Fruit fly (Drosophila melanogaster) whole organism, embryonic: Measurements from ENCODE around the gene CG11980.
A peak's percentile ranks its signal among the peaks of the same experiment; 100 is the strongest.

ENCODE experiments used
- Ada2b ChIP-seq: fragments of 200-800 bp; sonication (Bioruptor generic); IDR thresholded peaks from 2 replicates; pipeline ENCODE4 v1.3.6; 2022; ENCODE audit warnings: missing biosample characterization, missing genetic modification characterization
- Antp ChIP-seq: fragments of 200-800 bp; sonication (Bioruptor generic); optimal IDR thresholded peaks from 3 replicates; lab custom pipeline; 2016; ENCODE audit warnings: missing biosample characterization, missing genetic modification characterization
- Atf6 ChIP-seq: fragments of 200-800 bp; sonication (Bioruptor generic); IDR thresholded peaks from 2 replicates; pipeline ENCODE4 v1.3.6; 2022; ENCODE audit warnings: missing biosample characterization, missing genetic modification characterization
- Bteb2 ChIP-seq: fragments of 200-800 bp; sonication (Bioruptor generic); optimal IDR thresholded peaks from 2 replicates; lab custom pipeline; 2016; ENCODE audit warnings: missing biosample characterization, missing genetic modification characterization
- CG10654 ChIP-seq: fragments of 200-800 bp; sonication (Bioruptor generic); optimal IDR thresholded peaks from 2 replicates; lab custom pipeline; 2016; ENCODE audit warnings: missing biosample characterization, missing genetic modification characterization
- CG11398 ChIP-seq: fragments of 200-800 bp; sonication (Bioruptor generic); optimal IDR thresholded peaks from 2 replicates; lab custom pipeline; 2016; ENCODE audit warnings: missing biosample characterization, missing genetic modification characterization
- CG1233 ChIP-seq: fragments of 200-800 bp; sonication (Bioruptor generic); optimal IDR thresholded peaks from 4 replicates; lab custom pipeline; 2018; ENCODE audit warnings: missing biosample characterization, mild to moderate bottlenecking, missing genetic modification characterization
- CG12769 ChIP-seq: fragments of 200-800 bp; sonication (Bioruptor generic); optimal IDR thresholded peaks from 2 replicates; lab custom pipeline; 2019; ENCODE audit warnings: missing biosample characterization, mild to moderate bottlenecking, missing genetic modification characterization, moderate library complexity
- CG14014 ChIP-seq: fragments of 200-800 bp; sonication (Bioruptor generic); IDR thresholded peaks from 2 replicates; pipeline ENCODE4 v1.3.6; 2022; ENCODE audit warnings: missing biosample characterization, missing genetic modification characterization
- CG1602 ChIP-seq: fragments of 200-800 bp; sonication (Bioruptor generic); optimal IDR thresholded peaks from 3 replicates; lab custom pipeline; 2016; ENCODE audit warnings: missing biosample characterization, missing genetic modification characterization
- CG1603 ChIP-seq: fragments of 200-800 bp; sonication (Bioruptor generic); optimal IDR thresholded peaks from 2 replicates; lab custom pipeline; 2019; ENCODE audit warnings: missing biosample characterization, mild to moderate bottlenecking, missing genetic modification characterization, moderate library complexity
- CG16813 ChIP-seq: fragments of 200-800 bp; sonication (Bioruptor generic); IDR thresholded peaks from 3 replicates; pipeline ENCODE4 v1.3.6; 2022; ENCODE audit warnings: missing biosample characterization, missing genetic modification characterization; ENCODE audit not compliant: partially characterized antibody
- CG17612 ChIP-seq: fragments of 200-800 bp; sonication (Bioruptor generic); IDR thresholded peaks from 2 replicates; pipeline ENCODE4 v1.3.6; 2022; ENCODE audit warnings: missing biosample characterization, missing genetic modification characterization
- CG18476 ChIP-seq: fragments of 200-800 bp; sonication (Bioruptor generic); optimal IDR thresholded peaks from 2 replicates; lab custom pipeline; 2016; ENCODE audit warnings: missing biosample characterization, mild to moderate bottlenecking, missing genetic modification characterization
- CG3163 ChIP-seq: fragments of 200-800 bp; sonication (Bioruptor generic); optimal IDR thresholded peaks from 3 replicates; lab custom pipeline; 2016; ENCODE audit warnings: missing biosample characterization, missing genetic modification characterization
- CG32767 ChIP-seq: fragments of 200-800 bp; sonication (Bioruptor generic); IDR thresholded peaks from 2 replicates; pipeline ENCODE4 v1.3.6; 2022; ENCODE audit warnings: missing biosample characterization, missing genetic modification characterization
- CG33557 ChIP-seq: fragments of 200-800 bp; sonication (Bioruptor generic); optimal IDR thresholded peaks from 2 replicates; lab custom pipeline; 2019; ENCODE audit warnings: missing biosample characterization, mild to moderate bottlenecking, missing genetic modification characterization, moderate library complexity
- CG34422 ChIP-seq: fragments of 200-800 bp; sonication (Bioruptor generic); IDR thresholded peaks from 3 replicates; pipeline ENCODE4 v1.3.6; 2022; ENCODE audit warnings: missing biosample characterization, missing genetic modification characterization
- CG4854 ChIP-seq: fragments of 200-800 bp; sonication (Bioruptor generic); optimal IDR thresholded peaks from 2 replicates; lab custom pipeline; 2016; ENCODE audit warnings: missing biosample characterization, missing genetic modification characterization, inconsistent platforms
- CG6765 ChIP-seq: fragments of 200-800 bp; sonication (Bioruptor generic); optimal IDR thresholded peaks from 3 replicates; lab custom pipeline; 2017; ENCODE audit warnings: missing biosample characterization, mild to moderate bottlenecking, missing genetic modification characterization
- CG6791 ChIP-seq: fragments of 200-800 bp; sonication (Bioruptor generic); IDR thresholded peaks from 3 replicates; pipeline ENCODE4 v1.3.6; 2022; ENCODE audit warnings: missing biosample characterization, missing genetic modification characterization; ENCODE audit not compliant: partially characterized antibody
- CG7745 ChIP-seq: fragments of 200-800 bp; sonication (Bioruptor generic); optimal IDR thresholded peaks from 2 replicates; lab custom pipeline; 2018; ENCODE audit warnings: missing biosample characterization, mild to moderate bottlenecking, missing genetic modification characterization, moderate library complexity
- CG8290 ChIP-seq, 3 experiments: fragments of 200-800 bp; sonication (Bioruptor generic); optimal IDR thresholded peaks; 2 replicates each; lab custom pipeline; 2016 to 2019; ENCODE audit warnings: missing biosample characterization in 3 of 3, missing genetic modification characterization in 3 of 3, mild to moderate bottlenecking in 2 of 3, moderate library complexity in 1 of 3
- CG9817 ChIP-seq: fragments of 200-800 bp; sonication (Bioruptor generic); optimal IDR thresholded peaks from 2 replicates; lab custom pipeline; 2018; ENCODE audit warnings: missing biosample characterization, mild to moderate bottlenecking, missing genetic modification characterization, moderate library complexity
- D ChIP-seq, 2 experiments: fragments of 200-800 bp in 1 of 2; fragments of >200 bp in 1 of 2; sonication (Bioruptor generic) in 1 of 2; optimal IDR thresholded peaks; 2 replicates in 1 of 2; 3 replicates in 1 of 2; lab custom pipeline; 2017; ENCODE audit warnings: mild to moderate bottlenecking in 1 of 2, missing biosample characterization in 1 of 2, missing genetic modification characterization in 1 of 2, missing genetic modification reagents in 1 of 2
- Dip2 ChIP-seq: fragments of 200-800 bp; sonication (Bioruptor generic); IDR thresholded peaks from 2 replicates; pipeline ENCODE4 v1.3.6; 2022; ENCODE audit warnings: missing biosample characterization, missing genetic modification characterization
- Dll ChIP-seq: fragments of 200-800 bp; sonication (Bioruptor generic); IDR thresholded peaks from 4 replicates; pipeline ENCODE4 v1.3.6; 2022; ENCODE audit warnings: missing biosample characterization, missing genetic modification characterization; ENCODE audit not compliant: partially characterized antibody
- Dp ChIP-seq: fragments of 200-800 bp; sonication (Bioruptor generic); optimal IDR thresholded peaks from 2 replicates; lab custom pipeline; 2018; ENCODE audit warnings: missing biosample characterization, mild to moderate bottlenecking, missing genetic modification characterization, moderate library complexity
- ERR ChIP-seq: fragments of 200-800 bp; sonication (Bioruptor generic); optimal IDR thresholded peaks from 2 replicates; lab custom pipeline; 2016; ENCODE audit warnings: missing biosample characterization, missing genetic modification characterization
- Fer1 ChIP-seq: fragments of 200-800 bp; sonication (Bioruptor generic); optimal IDR thresholded peaks from 2 replicates; lab custom pipeline; 2017; ENCODE audit warnings: missing biosample characterization, mild to moderate bottlenecking, missing genetic modification characterization
- Hr51 ChIP-seq, 2 experiments: fragments of 200-800 bp; sonication (Bioruptor generic); optimal IDR thresholded peaks; 2 replicates in 1 of 2; 3 replicates in 1 of 2; lab custom pipeline; 2016 to 2018; ENCODE audit warnings: missing biosample characterization in 2 of 2, missing genetic modification characterization in 2 of 2, mild to moderate bottlenecking in 1 of 2, moderate library complexity in 1 of 2
- Hsf ChIP-seq: fragments of 200-800 bp; sonication (Bioruptor generic); optimal IDR thresholded peaks from 3 replicates; lab custom pipeline; 2016; ENCODE audit warnings: missing biosample characterization, missing genetic modification characterization
- NfI ChIP-seq: fragments of 200-800 bp; sonication (Bioruptor generic); optimal IDR thresholded peaks from 3 replicates; lab custom pipeline; 2018; ENCODE audit warnings: missing biosample characterization, mild to moderate bottlenecking, missing genetic modification characterization, moderate library complexity
- Oaz ChIP-seq: fragments of 200-800 bp; sonication (Bioruptor generic); IDR thresholded peaks from 2 replicates; pipeline ENCODE4 v1.3.6; 2022; ENCODE audit warnings: missing biosample characterization, missing genetic modification characterization
- Rfx ChIP-seq: fragments of 200-800 bp; sonication (Bioruptor generic); IDR thresholded peaks from 2 replicates; pipeline ENCODE4 v1.3.6; 2022; ENCODE audit warnings: missing biosample characterization, missing genetic modification characterization
- Sox102F ChIP-seq: fragments of 200-800 bp; sonication (Bioruptor generic); optimal IDR thresholded peaks from 2 replicates; lab custom pipeline; 2018; ENCODE audit warnings: missing biosample characterization, mild to moderate bottlenecking, missing genetic modification characterization, moderate library complexity
- TFAM ChIP-seq: fragments of 200-800 bp; sonication (Bioruptor generic); optimal IDR thresholded peaks from 2 replicates; lab custom pipeline; 2017; ENCODE audit warnings: missing biosample characterization, missing genetic modification characterization, inconsistent platforms
- aop ChIP-seq: fragments of 200-800 bp; sonication (Bioruptor generic); IDR thresholded peaks from 2 replicates; pipeline ENCODE4 v1.3.6; 2022; ENCODE audit warnings: missing biosample characterization, missing genetic modification characterization
- ase ChIP-seq: fragments of 200-800 bp; sonication (Bioruptor generic); IDR thresholded peaks from 3 replicates; pipeline ENCODE4 v1.3.6; 2022; ENCODE audit warnings: missing biosample characterization, missing genetic modification characterization
- ewg ChIP-seq: fragments of 200-800 bp; sonication (Bioruptor generic); optimal IDR thresholded peaks from 3 replicates; lab custom pipeline; 2017; ENCODE audit warnings: mild to moderate bottlenecking, missing biosample characterization, missing genetic modification reagents, missing genetic modification characterization
- fd64A ChIP-seq: fragments of 200-800 bp; sonication (Bioruptor generic); optimal IDR thresholded peaks from 3 replicates; lab custom pipeline; 2018; ENCODE audit warnings: missing biosample characterization, mild to moderate bottlenecking, missing genetic modification characterization
- ftz-f1 ChIP-seq: fragments of 200-800 bp; sonication (Bioruptor generic); optimal IDR thresholded peaks from 2 replicates; lab custom pipeline; 2016; ENCODE audit warnings: missing biosample characterization, missing genetic modification characterization
- klu ChIP-seq: fragments of 200-800 bp; sonication (Bioruptor generic); IDR thresholded peaks from 2 replicates; pipeline ENCODE4 v1.3.6; 2022; ENCODE audit warnings: missing biosample characterization, missing genetic modification characterization
- lbe ChIP-seq: fragments of 200-800 bp; sonication (Bioruptor generic); optimal IDR thresholded peaks from 2 replicates; lab custom pipeline; 2016; ENCODE audit warnings: missing biosample characterization, mild to moderate bottlenecking, missing genetic modification characterization
- nmo ChIP-seq: fragments of 200-800 bp; sonication (Bioruptor generic); optimal IDR thresholded peaks from 2 replicates; lab custom pipeline; 2018; ENCODE audit warnings: missing biosample characterization, mild to moderate bottlenecking, missing genetic modification characterization, moderate library complexity
- nom ChIP-seq: fragments of 200-800 bp; sonication (Bioruptor generic); optimal IDR thresholded peaks from 2 replicates; lab custom pipeline; 2017; ENCODE audit warnings: missing biosample characterization, missing genetic modification characterization, mild to moderate bottlenecking, moderate library complexity, missing genetic modification reagents
- pzg ChIP-seq: fragments of 200-800 bp; sonication (Bioruptor generic); optimal IDR thresholded peaks from 3 replicates; lab custom pipeline; 2018; ENCODE audit warnings: missing biosample characterization, mild to moderate bottlenecking, missing genetic modification characterization, moderate library complexity
- ro ChIP-seq: fragments of 200-800 bp; sonication (Bioruptor generic); IDR thresholded peaks from 2 replicates; pipeline ENCODE4 v1.3.6; 2022; ENCODE audit warnings: missing biosample characterization, missing genetic modification characterization
- twi ChIP-seq: fragments of 200-800 bp; optimal IDR thresholded peaks from 2 replicates; lab custom pipeline; 2019; ENCODE audit warnings: missing biosample characterization, mild to moderate bottlenecking, missing genetic modification characterization, moderate library complexity
- zf30C ChIP-seq: fragments of 200-800 bp; sonication (Bioruptor generic); optimal IDR thresholded peaks from 3 replicates; lab custom pipeline; 2018; ENCODE audit warnings: missing biosample characterization, mild to moderate bottlenecking, missing genetic modification characterization

CG11980 gene

DNA sequence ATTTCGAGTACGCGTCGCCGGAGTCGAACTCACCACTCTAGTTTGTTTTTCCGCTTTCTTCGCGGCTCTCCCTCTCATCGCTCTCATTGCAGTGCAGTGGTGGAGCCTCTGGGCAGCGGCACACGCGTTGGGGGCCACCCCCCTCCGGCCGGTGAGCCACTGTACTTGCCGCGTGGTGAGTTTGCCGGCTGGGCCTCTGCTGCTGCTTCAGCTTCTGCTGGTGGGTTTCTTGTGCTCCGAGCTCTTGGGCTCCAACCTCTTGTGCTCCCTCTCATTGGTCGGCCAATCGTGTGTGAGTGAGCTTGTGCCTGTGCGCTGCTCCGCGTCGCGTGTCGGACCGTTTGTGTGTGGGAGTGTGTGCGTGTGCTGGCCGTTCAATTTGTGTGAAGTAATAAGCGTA lies 49.2 kb downstream of the CG11980 start (continued):
- no peak for TF ChIP-seq CG14014 (GFP tag; lab: Robert Waterston, UW)
- TF ChIP-seq CG6791, result no peak
- no peak for TF ChIP-seq ewg (GFP tag; lab: Kevin White, UChicago)
- TF ChIP-seq D (optimal IDR thresholded peaks at IDR 0.05; lab: Kevin White, UChicago), result no peak
- no peak for TF ChIP-seq D (GFP tag; optimal IDR thresholded peaks at IDR 0.05; lab: Kevin White, UChicago)
- no peak for TF ChIP-seq nmo
- no peak for TF ChIP-seq CG32767 (GFP tag; lab: Robert Waterston, UW)
- TF ChIP-seq CG8290 (GFP tag; optimal IDR thresholded peaks at IDR 0.05; lab: Kevin White, UChicago), result no peak
- peak in 1 of 2 experiments; percentile 93 for TF ChIP-seq CG8290 (tag; optimal IDR thresholded peaks at IDR 0.05; lab: Kevin White, UChicago)
- TF ChIP-seq Dll (GFP tag; lab: Robert Waterston, UW), result no peak
- TF ChIP-seq NfI (GFP tag; lab: Kevin White, UChicago), result peak; percentile 31
- TF ChIP-seq Bteb2 (GFP tag; lab: Kevin White, UChicago), result peak; percentile 21
- TF ChIP-seq Sox102F, result no peak
- no peak for TF ChIP-seq CG6765 (GFP tag; lab: Kevin White, UChicago)
- TF ChIP-seq CG33557, result peak; percentile 27
- no peak for TF ChIP-seq TFAM (GFP tag; lab: Kevin White, UChicago)
- TF ChIP-seq CG1602 (GFP tag; lab: Kevin White, UChicago), result peak; percentile 7
- no peak for TF ChIP-seq Oaz
- peak; percentile 79 for TF ChIP-seq CG3163 (GFP tag; lab: Kevin White, UChicago)
- TF ChIP-seq ro (GFP tag; lab: Robert Waterston, UW), result no peak
- TF ChIP-seq CG10654 (GFP tag; lab: Kevin White, UChicago), result no peak
- TF ChIP-seq Rfx, result no peak
- TF ChIP-seq CG12769 (tag; lab: Kevin White, UChicago), result peak; percentile 91
- TF ChIP-seq CG18476 (GFP tag; lab: Kevin White, UChicago), result no peak
- TF ChIP-seq CG9817 (tag; lab: Kevin White, UChicago), result no peak
- TF ChIP-seq CG1233 (GFP tag; lab: Kevin White, UChicago), result no peak
- TF ChIP-seq zf30C, result peak; percentile 46
- peak; percentile 57 for TF ChIP-seq fd64A (GFP tag; lab: Kevin White, UChicago)
- TF ChIP-seq Ada2b (GFP tag; lab: Robert Waterston, UW), result no peak
- peak; percentile 51 for TF ChIP-seq CG7745 (tag; lab: Kevin White, UChicago)
- TF ChIP-seq Dp, result no peak
- TF ChIP-seq CG17612 (GFP tag; lab: Robert Waterston, UW), result no peak
- peak; percentile 43 for TF ChIP-seq CG1603 (tag; lab: Kevin White, UChicago)
- TF ChIP-seq CG34422, result no peak
- TF ChIP-seq CG16813 (GFP tag; lab: Robert Waterston, UW), result no peak
- TF ChIP-seq ERR (GFP tag; lab: Kevin White, UChicago), result peak; percentile 77
- no peak for TF ChIP-seq klu (GFP tag; lab: Robert Waterston, UW)
- TF ChIP-seq Fer1 (GFP tag; lab: Kevin White, UChicago), result peak; percentile 84
- peak; percentile 64 for TF ChIP-seq lbe
- peak; percentile 41 for TF ChIP-seq Hsf
- TF ChIP-seq ase (GFP tag; lab: Robert Waterston, UW), result no peak
- TF ChIP-seq Atf6 (GFP tag; lab: Robert Waterston, UW), result no peak
- TF ChIP-seq nom (GFP tag; lab: Kevin White, UChicago), result peak; percentile 94
- TF ChIP-seq Antp (GFP tag; lab: Kevin White, UChicago), result peak; percentile 87
- TF ChIP-seq twi (tag; lab: Kevin White, UChicago), result no peak
- TF ChIP-seq Dip2 (GFP tag; lab: Robert Waterston, UW), result no peak
- peak; percentile 23 for TF ChIP-seq pzg (GFP tag; lab: Kevin White, UChicago)
- TF ChIP-seq ftz-f1, result peak; percentile 84
- TF ChIP-seq Hr51 (GFP tag; optimal IDR thresholded peaks at IDR 0.05; lab: Kevin White, UChicago), result peak; percentile 19 to 64
- TF ChIP-seq aop (GFP tag; lab: Robert Waterston, UW), result no peak
- peak; percentile 6 for TF ChIP-seq CG4854
- peak; percentile 32 for TF ChIP-seq CG11398 (GFP tag; lab: Kevin White, UChicago)
